Worm (Caenorhabditis elegans): ENCODE results near the gene ykt-6.

The ykt-6 gene

ce11 chrIII:7304961-7305648 lies 17.7 kb upstream of the ykt-6 start:
- TF ChIP-seq nfya-1 (tag; optimal IDR thresholded peaks at IDR 0.05; ENCODE audit: insufficient read depth) (peak; percentile 13), elt-3 (tag; optimal IDR thresholded peaks at IDR 0.05) (peak in 1 of 3 experiments; percentile 55), nhr-23 (tag; optimal IDR thresholded peaks at IDR 0.05) (peak; percentile 79), elt-1 (tag; optimal IDR thresholded peaks at IDR 0.05) (peak; percentile 35), nhr-43 (tag; optimal IDR thresholded peaks at IDR 0.05; ENCODE audit: poor library complexity, severe bottlenecking) (peak; percentile 38), elt-2 (tag; optimal IDR thresholded peaks at IDR 0.05) (no peak), mdl-1 (tag; optimal IDR thresholded peaks at IDR 0.05) (no peak)

- TF ChIP-seq ceh-82 (tag; optimal IDR thresholded peaks at IDR 0.05) (no peak), nhr-12 (tag; optimal IDR thresholded peaks at IDR 0.05) (no peak), elt-1 (tag; optimal IDR thresholded peaks at IDR 0.05) (peak; percentile 83), nhr-25 (tag; optimal IDR thresholded peaks at IDR 0.05) (peak; percentile 22)
Observed at ce11 chrIII:7301668-7302067, 14.3 kb upstream of the ykt-6 start.

- TF ChIP-seq mdl-1 (tag; optimal IDR thresholded peaks at IDR 0.05): no peak
- no peak for TF ChIP-seq fkh-10 (GFP tag; optimal IDR thresholded peaks at IDR 0.05)
- TF ChIP-seq snpc-4 (tag; optimal IDR thresholded peaks at IDR 0.05): no peak
- TF ChIP-seq pqm-1 (tag; optimal IDR thresholded peaks at IDR 0.05): no peak
- TF ChIP-seq ztf-11 (tag; optimal IDR thresholded peaks at IDR 0.05): no peak
Observed at ce11 chrIII:7300763-7301162, 13.4 kb upstream of the ykt-6 start.

ce11 chrIII:7300169-7300568 lies 12.8 kb upstream of the ykt-6 start:
- TF ChIP-seq mdl-1 (tag; optimal IDR thresholded peaks at IDR 0.05): peak; percentile 11
- no peak for TF ChIP-seq ztf-4 (tag; optimal IDR thresholded peaks at IDR 0.05)
- peak; percentile 94 for TF ChIP-seq elt-1 (tag; optimal IDR thresholded peaks at IDR 0.05)
- TF ChIP-seq nhr-25 (tag; optimal IDR thresholded peaks at IDR 0.05): peak; percentile 89
- TF ChIP-seq elt-2 (tag; optimal IDR thresholded peaks at IDR 0.05): no peak
- TF ChIP-seq nhr-28 (tag; optimal IDR thresholded peaks at IDR 0.05): no peak
- peak; percentile 81 for TF ChIP-seq nhr-23 (tag; optimal IDR thresholded peaks at IDR 0.05)
- TF ChIP-seq nhr-43 (tag; optimal IDR thresholded peaks at IDR 0.05; ENCODE audit: poor library complexity, severe bottlenecking): peak; percentile 67

ce11 chrIII:7299466-7299865 lies 12.1 kb upstream of the ykt-6 start, which contains the start of the genes B0361.14 and B0361.9:
TSS of gene B0361.14 (minus strand) at chrIII:7299531.
TSS of gene B0361.9 (minus strand) at chrIII:7299631.
- no peak for TF ChIP-seq ceh-28 (tag; optimal IDR thresholded peaks at IDR 0.05)
- TF ChIP-seq nhr-23 (tag; optimal IDR thresholded peaks at IDR 0.05): peak; percentile 41
- TF ChIP-seq nhr-25 (tag; optimal IDR thresholded peaks at IDR 0.05): peak; percentile 48

- TF ChIP-seq fos-1 (tag; optimal IDR thresholded peaks at IDR 0.05): no peak
- no peak for TF ChIP-seq nfya-1 (tag; optimal IDR thresholded peaks at IDR 0.05; ENCODE audit: insufficient read depth)
- TF ChIP-seq ceh-9 (tag; optimal IDR thresholded peaks at IDR 0.05): no peak
- peak; percentile 52 for TF ChIP-seq nhr-25 (tag; optimal IDR thresholded peaks at IDR 0.05)
- peak; percentile 58 for TF ChIP-seq elt-1 (tag; optimal IDR thresholded peaks at IDR 0.05)
- TF ChIP-seq sea-2 (GFP tag; optimal IDR thresholded peaks at IDR 0.05): no peak
- peak; percentile 41 for TF ChIP-seq ama-1 (optimal IDR thresholded peaks at IDR 0.05)
- no peak for TF ChIP-seq nhr-28 (tag; optimal IDR thresholded peaks at IDR 0.05)
- TF ChIP-seq zag-1 (tag; optimal IDR thresholded peaks at IDR 0.05): no peak
- peak; percentile 9 for TF ChIP-seq nhr-23 (tag; optimal IDR thresholded peaks at IDR 0.05)
- no peak for TF ChIP-seq ceh-16 (tag; optimal IDR thresholded peaks at IDR 0.05)
- no peak for TF ChIP-seq nhr-43 (tag; optimal IDR thresholded peaks at IDR 0.05; ENCODE audit: poor library complexity, severe bottlenecking)
- no peak for TF ChIP-seq nhr-67 (tag; optimal IDR thresholded peaks at IDR 0.05)
- no peak for TF ChIP-seq mml-1 (tag; optimal IDR thresholded peaks at IDR 0.05)
Observed at ce11 chrIII:7298045-7298444, 10.6 kb upstream of the ykt-6 start.

- TF ChIP-seq unc-62 (GFP tag; optimal IDR thresholded peaks at IDR 0.05): peak; percentile 50
- no peak for TF ChIP-seq fos-1 (tag; optimal IDR thresholded peaks at IDR 0.05)
- TF ChIP-seq nhr-11 (tag; optimal IDR thresholded peaks at IDR 0.05): no peak
- TF ChIP-seq fkh-2 (tag; optimal IDR thresholded peaks at IDR 0.05): no peak
- TF ChIP-seq lin-15B (tag; optimal IDR thresholded peaks at IDR 0.05): no peak
- no peak for TF ChIP-seq lin-39 (tag; optimal IDR thresholded peaks at IDR 0.05)
- TF ChIP-seq ztf-11 (tag; optimal IDR thresholded peaks at IDR 0.05): no peak
- TF ChIP-seq fkh-10 (GFP tag; optimal IDR thresholded peaks at IDR 0.05): no peak
- no peak for TF ChIP-seq ceh-16 (tag; optimal IDR thresholded peaks at IDR 0.05)
- peak in 1 of 3 experiments; percentile 32 for TF ChIP-seq elt-3 (tag; optimal IDR thresholded peaks at IDR 0.05)
- TF ChIP-seq nhr-43 (tag; optimal IDR thresholded peaks at IDR 0.05; ENCODE audit: poor library complexity, severe bottlenecking): no peak
- no peak for TF ChIP-seq nhr-77 (tag; optimal IDR thresholded peaks at IDR 0.05)
- no peak for TF ChIP-seq ztf-4 (tag; optimal IDR thresholded peaks at IDR 0.05)
- no peak for TF ChIP-seq ceh-28 (tag; optimal IDR thresholded peaks at IDR 0.05)
- no peak for TF ChIP-seq mdl-1 (tag; optimal IDR thresholded peaks at IDR 0.05)
- TF ChIP-seq unc-39 (tag; optimal IDR thresholded peaks at IDR 0.05): no peak
- no peak for TF ChIP-seq egl-27 (tag; optimal IDR thresholded peaks at IDR 0.05)
- TF ChIP-seq tbx-2 (tag; optimal IDR thresholded peaks at IDR 0.05): no peak
- peak; percentile 35 for TF ChIP-seq ama-1 (optimal IDR thresholded peaks at IDR 0.05)
- no peak for TF ChIP-seq snpc-4 (tag; optimal IDR thresholded peaks at IDR 0.05)
- TF ChIP-seq pqm-1 (tag; optimal IDR thresholded peaks at IDR 0.05): no peak
- TF ChIP-seq lsy-12 (tag; optimal IDR thresholded peaks at IDR 0.05): no peak
- TF ChIP-seq elt-1 (tag; optimal IDR thresholded peaks at IDR 0.05): no peak
- no peak for TF ChIP-seq mml-1 (tag; optimal IDR thresholded peaks at IDR 0.05)
Observed at ce11 chrIII:7297045-7297680, 9.8 kb upstream of the ykt-6 start.
